Fruit fly (Drosophila melanogaster) whole organism, prepupa: ENCODE measurements around the gene Btnd.

ENCODE experiments used
- CG11294 ChIP-seq: fragments of 200-800 bp; sonication (Bioruptor generic); IDR thresholded peaks from 2 replicates; pipeline ENCODE4 v1.3.6; 2022; ENCODE audit warnings: missing biosample characterization, missing genetic modification characterization
- CG11762 ChIP-seq: fragments of 200-800 bp; sonication (Bioruptor generic); optimal IDR thresholded peaks from 3 replicates; lab custom pipeline; 2016; ENCODE audit warnings: missing biosample characterization, missing genetic modification characterization; ENCODE audit not compliant: insufficient read depth
- CG11902 ChIP-seq: fragments of 200-800 bp; sonication (Bioruptor generic); optimal IDR thresholded peaks from 3 replicates; lab custom pipeline; 2016; ENCODE audit warnings: missing biosample characterization, missing genetic modification characterization
- CG16779 ChIP-seq: fragments of 200-800 bp; sonication (Bioruptor generic); optimal IDR thresholded peaks from 3 replicates; lab custom pipeline; 2017; ENCODE audit warnings: missing biosample characterization, mild to moderate bottlenecking, missing genetic modification characterization
- CG3032 ChIP-seq: fragments of 200-800 bp; optimal IDR thresholded peaks from 2 replicates; lab custom pipeline; 2019; ENCODE audit warnings: missing biosample characterization, mild to moderate bottlenecking, missing genetic modification characterization, moderate library complexity
- CG6163 ChIP-seq: fragments of 200-800 bp; sonication (Bioruptor generic); IDR thresholded peaks from 3 replicates; pipeline ENCODE4 v1.3.6; 2022; ENCODE audit warnings: missing biosample characterization, missing genetic modification characterization
- CG6276 ChIP-seq: fragments of 200-800 bp; sonication (Bioruptor generic); optimal IDR thresholded peaks from 2 replicates; lab custom pipeline; 2017; ENCODE audit warnings: missing biosample characterization, mild to moderate bottlenecking, missing genetic modification characterization
- CG6792 ChIP-seq: fragments of 200-800 bp; sonication (Bioruptor generic); optimal IDR thresholded peaks from 3 replicates; lab custom pipeline; 2016; ENCODE audit warnings: missing biosample characterization, missing genetic modification characterization
- CG6808 ChIP-seq: fragments of 200-800 bp; sonication (Bioruptor generic); optimal IDR thresholded peaks from 3 replicates; lab custom pipeline; 2017; ENCODE audit warnings: missing biosample characterization, missing genetic modification characterization, mild to moderate bottlenecking, moderate library complexity, missing genetic modification reagents
- CG6854 ChIP-seq: fragments of 200-800 bp; sonication (Bioruptor generic); optimal IDR thresholded peaks from 2 replicates; lab custom pipeline; 2017; ENCODE audit warnings: missing biosample characterization, mild to moderate bottlenecking, missing genetic modification characterization
- CG7368 ChIP-seq: fragments of 200-800 bp; sonication (Bioruptor generic); optimal IDR thresholded peaks from 3 replicates; lab custom pipeline; 2016; ENCODE audit warnings: missing biosample characterization, missing genetic modification characterization
- CG8319 ChIP-seq: fragments of 200-800 bp; sonication (Bioruptor generic); optimal IDR thresholded peaks from 3 replicates; lab custom pipeline; 2016; ENCODE audit warnings: missing biosample characterization, missing genetic modification characterization
- Eip93F ChIP-seq: fragments of 200-800 bp; sonication (Bioruptor generic); optimal IDR thresholded peaks from 2 replicates; lab custom pipeline; 2016; ENCODE audit warnings: missing biosample characterization, mild to moderate bottlenecking, missing genetic modification characterization
- Gug ChIP-seq: fragments of 200-800 bp; sonication (Bioruptor generic); IDR thresholded peaks from 2 replicates; pipeline ENCODE4 v1.3.6; 2022; ENCODE audit warnings: missing biosample characterization, missing genetic modification characterization
- Met ChIP-seq: fragments of 200-800 bp; sonication (Bioruptor generic); optimal IDR thresholded peaks from 3 replicates; lab custom pipeline; 2016; ENCODE audit warnings: missing biosample characterization, missing genetic modification characterization
- OdsH ChIP-seq: fragments of 200-800 bp; sonication (Bioruptor generic); optimal IDR thresholded peaks from 3 replicates; lab custom pipeline; 2016; ENCODE audit warnings: missing biosample characterization, missing genetic modification characterization
- Smox ChIP-seq: fragments of 200-800 bp; sonication (Bioruptor generic); optimal IDR thresholded peaks from 3 replicates; lab custom pipeline; 2016; ENCODE audit warnings: missing biosample characterization, missing genetic modification characterization
- Sox15 ChIP-seq: fragments of 200-800 bp; sonication (Bioruptor generic); optimal IDR thresholded peaks from 3 replicates; lab custom pipeline; 2016; ENCODE audit warnings: missing biosample characterization, missing genetic modification characterization
- cyc ChIP-seq: fragments of 200-800 bp; sonication (Bioruptor generic); optimal IDR thresholded peaks from 3 replicates; lab custom pipeline; 2016; ENCODE audit warnings: missing biosample characterization, missing genetic modification characterization
- dsx ChIP-seq: fragments of 200-800 bp; optimal IDR thresholded peaks from 3 replicates; lab custom pipeline; 2019; ENCODE audit warnings: missing biosample characterization, mild to moderate bottlenecking, missing genetic modification characterization, moderate library complexity; ENCODE audit not compliant: poor library complexity, severe bottlenecking
- fd85E ChIP-seq: fragments of 200-800 bp; sonication (Bioruptor generic); optimal IDR thresholded peaks from 3 replicates; lab custom pipeline; 2016; ENCODE audit warnings: missing biosample characterization, missing genetic modification characterization
- fkh ChIP-seq: fragments of 200-800 bp; sonication (Bioruptor generic); optimal IDR thresholded peaks from 3 replicates; lab custom pipeline; 2017; ENCODE audit warnings: missing biosample characterization, mild to moderate bottlenecking, missing genetic modification characterization, moderate library complexity
- lz ChIP-seq: fragments of 200-800 bp; sonication (Bioruptor generic); optimal IDR thresholded peaks from 3 replicates; lab custom pipeline; 2016; ENCODE audit warnings: missing biosample characterization, missing genetic modification characterization
- pdm3 ChIP-seq: fragments of 200-800 bp; sonication (Bioruptor generic); optimal IDR thresholded peaks from 3 replicates; lab custom pipeline; 2016; ENCODE audit warnings: missing biosample characterization, missing genetic modification characterization
- ss ChIP-seq, 2 experiments: fragments of 200-800 bp; sonication (Bioruptor generic); optimal IDR thresholded peaks; 2 replicates in 1 of 2; 3 replicates in 1 of 2; lab custom pipeline; 2017 to 2018; ENCODE audit warnings: mild to moderate bottlenecking in 2 of 2, missing biosample characterization in 2 of 2, missing genetic modification characterization in 2 of 2, moderate library complexity in 1 of 2
- svp ChIP-seq: fragments of 200-800 bp; sonication (Bioruptor generic); peaks from one replicate; lab custom pipeline; 2016; ENCODE audit warnings: missing biosample characterization, missing genetic modification characterization
- topi ChIP-seq: fragments of 200-800 bp; sonication (Bioruptor generic); optimal IDR thresholded peaks from 3 replicates; lab custom pipeline; 2016; ENCODE audit warnings: missing biosample characterization, missing genetic modification characterization
- vri ChIP-seq: fragments of 200-800 bp; sonication (Bioruptor generic); optimal IDR thresholded peaks from 3 replicates; lab custom pipeline; 2016; ENCODE audit warnings: missing biosample characterization, mild to moderate bottlenecking, missing genetic modification characterization

Btnd gene

dm6 chrX:6254617-6255349 lies 35.7 kb upstream of the Btnd start:
- TF ChIP-seq CG6163 (GFP tag; lab: Robert Waterston, UW) = no peak
- TF ChIP-seq CG6808 (GFP tag; lab: Kevin White, UChicago) = no peak
- TF ChIP-seq Gug = no peak
- TF ChIP-seq CG3032 (tag; lab: Kevin White, UChicago) = no peak
- TF ChIP-seq svp (GFP tag; lab: Kevin White, UChicago) = peak; percentile 58
- TF ChIP-seq CG6854 (GFP tag; lab: Kevin White, UChicago) = no peak
- TF ChIP-seq dsx (GFP tag; lab: Kevin White, UChicago) = peak; percentile 49
- no peak for TF ChIP-seq topi (GFP tag; lab: Kevin White, UChicago)
- TF ChIP-seq Sox15 (GFP tag; lab: Kevin White, UChicago) = no peak
- no peak for TF ChIP-seq fd85E (GFP tag; lab: Kevin White, UChicago)
- no peak for TF ChIP-seq CG8319 (GFP tag; lab: Kevin White, UChicago)
- TF ChIP-seq CG11902 (GFP tag; lab: Kevin White, UChicago) = no peak

dm6 chrX:6253701-6254100 lies 34.6 kb upstream of the Btnd start:
- TF ChIP-seq fkh (GFP tag; lab: Kevin White, UChicago) (peak; percentile 76), CG6808 (GFP tag; lab: Kevin White, UChicago) (no peak)

- TF ChIP-seq svp (GFP tag; lab: Kevin White, UChicago) (no peak), lz (no peak), ss (GFP tag; optimal IDR thresholded peaks at IDR 0.05; lab: Kevin White, UChicago) (no peak), fd85E (GFP tag; lab: Kevin White, UChicago) (no peak), vri (GFP tag; lab: Kevin White, UChicago) (no peak), CG7368 (GFP tag; lab: Kevin White, UChicago) (no peak), pdm3 (no peak), CG6276 (GFP tag; lab: Kevin White, UChicago) (no peak)
Measured at dm6 chrX:6252897-6253540, 33.9 kb upstream of the Btnd start.

- no peak for TF ChIP-seq vri (GFP tag; lab: Kevin White, UChicago)
- no peak for TF ChIP-seq CG11762 (GFP tag; lab: Kevin White, UChicago)
- no peak for TF ChIP-seq Eip93F (GFP tag; lab: Kevin White, UChicago)
- TF ChIP-seq Met (GFP tag; lab: Kevin White, UChicago) = no peak
- no peak for TF ChIP-seq fd85E (GFP tag; lab: Kevin White, UChicago)
- no peak for TF ChIP-seq svp (GFP tag; lab: Kevin White, UChicago)
Measured at dm6 chrX:6237015-6237414, 17.9 kb upstream of the Btnd start, which contains the start of gene CG14445. TSS of gene CG14445 (plus strand) at chrX:6237315.

- TF ChIP-seq OdsH (GFP tag; lab: Kevin White, UChicago) (no peak), CG6792 (GFP tag; lab: Kevin White, UChicago) (no peak), CG6163 (GFP tag; lab: Robert Waterston, UW) (no peak), cyc (GFP tag; lab: Kevin White, UChicago) (no peak), CG8319 (GFP tag; lab: Kevin White, UChicago) (no peak), CG11294 (no peak), CG16779 (tag; lab: Kevin White, UChicago) (no peak), Met (GFP tag; lab: Kevin White, UChicago) (no peak), fkh (GFP tag; lab: Kevin White, UChicago) (no peak), Smox (no peak)
Measured at dm6 chrX:6231764-6232163, 12.6 kb upstream of the Btnd start.
